Worm (Caenorhabditis elegans): ENCODE results near the gene prx-13.

ce11 chrII:7236937-7237336 lies 14.9 kb downstream of the prx-13 start:
- TF ChIP-seq dao-5 (tag; optimal IDR thresholded peaks at IDR 0.05): no peak
- no peak for TF ChIP-seq him-1 (tag; optimal IDR thresholded peaks at IDR 0.05)
